Worm (Caenorhabditis elegans): ENCODE data around the gene E02C12.19.

ce11 chrV:9414516-9414915 is 38.2 kb upstream of the E02C12.19 start, which contains the start of gene F36D4.4:
- TF ChIP-seq mdl-1 (tag; optimal IDR thresholded peaks at IDR 0.05) = no peak
- no peak for TF ChIP-seq dsc-1 (tag; optimal IDR thresholded peaks at IDR 0.05)
- TF ChIP-seq nhr-11 (tag; optimal IDR thresholded peaks at IDR 0.05) = no peak
- TF ChIP-seq unc-30 (tag; optimal IDR thresholded peaks at IDR 0.05) = no peak
- TF ChIP-seq sptf-1 (tag; optimal IDR thresholded peaks at IDR 0.05) = no peak
- TF ChIP-seq unc-86 (tag; optimal IDR thresholded peaks at IDR 0.05) = no peak
- TF ChIP-seq snu-23 (GFP tag; optimal IDR thresholded peaks at IDR 0.05) = no peak
- TF ChIP-seq snpc-4 (tag; optimal IDR thresholded peaks at IDR 0.05) = no peak
- no peak for TF ChIP-seq tbx-2 (tag; optimal IDR thresholded peaks at IDR 0.05)
- no peak for TF ChIP-seq ceh-8 (GFP tag; optimal IDR thresholded peaks at IDR 0.05)
- no peak for TF ChIP-seq mef-2 (tag; optimal IDR thresholded peaks at IDR 0.05)
- TF ChIP-seq nhr-77 (tag; optimal IDR thresholded peaks at IDR 0.05) = no peak

Measured in whole organism, L1 larva.